Fruit fly (Drosophila melanogaster) whole organism, prepupa: ENCODE measurements around the gene Pgant5.

Experiments used
- CG3919 ChIP-seq: fragments of 200-800 bp; sonication (Bioruptor generic); optimal IDR thresholded peaks from 3 replicates; lab custom pipeline; 2016; ENCODE audit warnings: missing biosample characterization, missing genetic modification characterization
- CG8319 ChIP-seq: fragments of 200-800 bp; sonication (Bioruptor generic); optimal IDR thresholded peaks from 3 replicates; lab custom pipeline; 2016; ENCODE audit warnings: missing biosample characterization, missing genetic modification characterization
- CG9139 ChIP-seq: fragments of 200-800 bp; sonication (Bioruptor generic); optimal IDR thresholded peaks from 3 replicates; lab custom pipeline; 2017; ENCODE audit warnings: missing biosample characterization, mild to moderate bottlenecking, missing genetic modification characterization
- Eip78C ChIP-seq: fragments of 200-800 bp; sonication (Bioruptor generic); peaks from one replicate; lab custom pipeline; 2016; ENCODE audit warnings: missing biosample characterization, missing genetic modification characterization
- Gug ChIP-seq: fragments of 200-800 bp; sonication (Bioruptor generic); IDR thresholded peaks from 2 replicates; pipeline ENCODE4 v1.3.6; 2022; ENCODE audit warnings: missing biosample characterization, missing genetic modification characterization
- Hr38 ChIP-seq: sonication (Bioruptor generic); optimal IDR thresholded peaks from 2 replicates; lab custom pipeline; 2016; ENCODE audit warnings: missing biosample characterization, missing genetic modification characterization
- Hr4 ChIP-seq: fragments of 200-800 bp; sonication (Bioruptor generic); optimal IDR thresholded peaks from 3 replicates; lab custom pipeline; 2016; ENCODE audit warnings: missing biosample characterization, missing genetic modification characterization
- Sox102F ChIP-seq: fragments of 200-800 bp; sonication (Bioruptor generic); optimal IDR thresholded peaks from 2 replicates; lab custom pipeline; 2016; ENCODE audit warnings: missing biosample characterization, mild to moderate bottlenecking, missing genetic modification characterization
- cyc ChIP-seq: fragments of 200-800 bp; sonication (Bioruptor generic); optimal IDR thresholded peaks from 3 replicates; lab custom pipeline; 2016; ENCODE audit warnings: missing biosample characterization, missing genetic modification characterization
- vri ChIP-seq: fragments of 200-800 bp; sonication (Bioruptor generic); optimal IDR thresholded peaks from 3 replicates; lab custom pipeline; 2016; ENCODE audit warnings: missing biosample characterization, mild to moderate bottlenecking, missing genetic modification characterization

dm6 chr2L:5079200-5079599 lies 14.2 kb downstream of the Pgant5 start:
- no peak for TF ChIP-seq Hr38 (GFP tag; lab: Kevin White, UChicago)
- TF ChIP-seq Sox102F = no peak
- TF ChIP-seq Gug (GFP tag; lab: Robert Waterston, UW) = no peak
- no peak for TF ChIP-seq vri (GFP tag; lab: Kevin White, UChicago)
- TF ChIP-seq Eip78C (GFP tag; lab: Kevin White, UChicago) = no peak
- TF ChIP-seq CG8319 (GFP tag; lab: Kevin White, UChicago) = no peak
- no peak for TF ChIP-seq Hr4
- no peak for TF ChIP-seq cyc (GFP tag; lab: Kevin White, UChicago)
- no peak for TF ChIP-seq CG3919 (GFP tag; lab: Kevin White, UChicago)
- TF ChIP-seq CG9139 (GFP tag; lab: Kevin White, UChicago) = no peak
